1 fruit fly cellular context compared by ENCODE assay signal in the genomic region with DNA sequence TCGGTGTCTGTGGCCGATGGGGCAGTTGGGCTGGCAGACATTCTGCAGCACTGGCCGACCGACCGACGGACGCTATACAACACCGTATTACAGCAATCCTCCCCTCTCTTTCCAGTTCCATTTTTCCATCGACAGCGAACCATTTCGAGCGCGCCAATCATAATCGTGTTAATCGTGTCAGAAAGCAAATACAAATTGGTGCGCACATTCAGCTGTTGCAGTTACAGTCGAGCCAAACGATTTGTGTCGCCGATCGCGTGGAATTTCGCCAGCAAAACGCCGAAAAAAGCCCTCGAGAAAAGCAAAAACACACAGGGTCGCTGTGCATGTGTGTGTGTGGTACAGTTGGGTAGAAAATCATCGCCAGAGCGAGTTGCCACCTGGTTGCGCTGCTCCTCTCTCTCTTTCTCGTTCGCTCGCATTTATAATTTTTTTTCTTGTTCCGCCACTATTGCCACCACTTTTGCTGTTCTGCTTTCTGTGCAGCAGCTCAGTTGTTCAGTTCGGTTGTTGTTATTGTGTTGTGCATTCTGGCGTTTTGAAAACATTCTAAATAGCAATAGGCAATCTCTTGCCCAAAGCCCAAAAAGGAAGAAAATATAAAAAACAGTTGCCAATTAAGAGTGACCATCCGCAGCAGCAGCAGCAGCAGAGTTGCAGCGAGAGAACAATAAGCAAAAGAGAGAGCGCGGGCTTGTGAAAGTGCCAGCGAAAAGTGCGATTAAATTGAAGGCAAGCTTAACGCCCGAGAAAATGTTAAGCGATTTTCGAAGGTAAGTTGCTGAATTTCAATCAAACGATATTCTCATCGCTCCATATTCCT.
TF ChIP-seq lines count a peak whose summit lies in the region.

A gene (plus strand): TSS at position 104 of the 823 bp plus-strand sequence.

TF ChIP-seq in whole organism, embryonic, 481 proteins besides CTCF, POLR2A, EP300 and RAD21 (continued from another document and continues in another):
- TF ChIP-seq CG7271 (tag; optimal IDR thresholded peaks at IDR 0.05; lab: Kevin White, UChicago) (no peak), dati (GFP tag; IDR thresholded peaks at IDR 0.05; lab: Robert Waterston, UW) (no peak), CG43689 (GFP tag; IDR thresholded peaks at IDR 0.05; lab: Robert Waterston, UW) (no peak), CG4617 (GFP tag; optimal IDR thresholded peaks at IDR 0.05; lab: Kevin White, UChicago; ENCODE audit: borderline replicate concordance) (peak; percentile 44), CG13287 (GFP tag; IDR thresholded peaks at IDR 0.05; lab: Robert Waterston, UW; ENCODE audit: partially characterized antibody) (no peak; the same call in 1 of the 2 replicates), lmd (GFP tag; IDR thresholded peaks at IDR 0.05; lab: Robert Waterston, UW) (no peak), Hr39 (optimal IDR thresholded peaks at IDR 0.05; lab: Kevin White, UChicago) (no peak), CG4328 (GFP tag; optimal IDR thresholded peaks at IDR 0.05; lab: Kevin White, UChicago) (peak; percentile 6), nerfin-1 (tag; optimal IDR thresholded peaks at IDR 0.05; lab: Kevin White, UChicago) (no peak), CG17612 (GFP tag; IDR thresholded peaks at IDR 0.05; lab: Robert Waterston, UW) (no peak), grau (tag; optimal IDR thresholded peaks at IDR 0.05; lab: Kevin White, UChicago) (no peak), CG10959 (GFP tag; IDR thresholded peaks at IDR 0.05; lab: Robert Waterston, UW) (no peak), Nf-YB (GFP tag; optimal IDR thresholded peaks at IDR 0.05; lab: Kevin White, UChicago) (peak; percentile 25), Opbp (GFP tag; IDR thresholded peaks at IDR 0.05; lab: Robert Waterston, UW; ENCODE audit: partially characterized antibody) (0 out of 3 replicates have a peak, but pooled peaks have one; percentile 11), peb (GFP tag; IDR thresholded peaks at IDR 0.05; lab: Robert Waterston, UW) (no peak), CG8944 (GFP tag; optimal IDR thresholded peaks at IDR 0.05; lab: Kevin White, UChicago) (peak; percentile 5), slbo (GFP tag; IDR thresholded peaks at IDR 0.05; lab: Robert Waterston, UW) (peak; percentile 64), CG10321 (GFP tag; IDR thresholded peaks at IDR 0.05; lab: Robert Waterston, UW) (no peak), CoRest (tag; optimal IDR thresholded peaks at IDR 0.05; lab: Kevin White, UChicago) (no peak), CG15479 (GFP tag; optimal IDR thresholded peaks at IDR 0.05; lab: Kevin White, UChicago) (peak; percentile 56), CG14965 (GFP tag; optimal IDR thresholded peaks at IDR 0.05; lab: Kevin White, UChicago; ENCODE audit: borderline replicate concordance) (no peak), Sox102F (GFP tag; optimal IDR thresholded peaks at IDR 0.05; lab: Kevin White, UChicago) (no peak), CG11247 (GFP tag; IDR thresholded peaks at IDR 0.05; lab: Robert Waterston, UW) (0 out of 2 replicates have a peak, but pooled peaks have one; percentile 24), pb (GFP tag; optimal IDR thresholded peaks at IDR 0.05; lab: Kevin White, UChicago) (no peak), CG34224 (GFP tag; IDR thresholded peaks at IDR 0.05; lab: Robert Waterston, UW; ENCODE audit: partially characterized antibody) (0 out of 3 replicates have a peak, but pooled peaks have one; percentile 23), Hsf (GFP tag; optimal IDR thresholded peaks at IDR 0.05; lab: Kevin White, UChicago) (no peak), CG17385 (GFP tag; optimal IDR thresholded peaks at IDR 0.05; lab: Kevin White, UChicago) (peak; percentile 15), CG33213 (GFP tag; optimal IDR thresholded peaks at IDR 0.05; lab: Kevin White, UChicago) (no peak), Deaf1 (tag; optimal IDR thresholded peaks at IDR 0.05; lab: Kevin White, UChicago) (no peak), Camta (GFP tag; optimal IDR thresholded peaks at IDR 0.05; lab: Kevin White, UChicago) (no peak), disco-r (GFP tag; optimal IDR thresholded peaks at IDR 0.05; lab: Kevin White, UChicago) (no peak), cg (GFP tag; optimal IDR thresholded peaks at IDR 0.05; lab: Kevin White, UChicago) (peak; percentile 69), HHEX (GFP tag; optimal IDR thresholded peaks at IDR 0.05; lab: Kevin White, UChicago) (no peak), Mad (GFP tag; optimal IDR thresholded peaks at IDR 0.05; lab: Kevin White, UChicago) (no peak), NC2β (GFP tag; optimal IDR thresholded peaks at IDR 0.05; lab: Kevin White, UChicago) (no peak), Lpt (GFP tag; optimal IDR thresholded peaks at IDR 0.05; lab: Kevin White, UChicago) (no peak), Nf-YA (GFP tag; IDR thresholded peaks at IDR 0.05; lab: Robert Waterston, UW) (no peak), CG10979 (tag; optimal IDR thresholded peaks at IDR 0.05; lab: Kevin White, UChicago) (no peak), esg (GFP tag; conservative IDR thresholded peaks at IDR 0.05; lab: Robert Waterston, UW) (no peak), tup (GFP tag; optimal IDR thresholded peaks at IDR 0.05; lab: Kevin White, UChicago) (no peak), CG6791 (GFP tag; IDR thresholded peaks at IDR 0.05; lab: Robert Waterston, UW; ENCODE audit: partially characterized antibody) (no peak), hkb (optimal IDR thresholded peaks at IDR 0.05; lab: Kevin White, UChicago) (no peak), hkb (GFP tag; IDR thresholded peaks at IDR 0.05; lab: Robert Waterston, UW) (no peak), CkIIα-i1 (GFP tag; IDR thresholded peaks at IDR 0.05; lab: Robert Waterston, UW) (no peak), CG13296 (GFP tag; optimal IDR thresholded peaks at IDR 0.05; lab: Kevin White, UChicago) (no peak), C15 (GFP tag; IDR thresholded peaks at IDR 0.05; lab: Robert Waterston, UW) (no peak), run (tag; optimal IDR thresholded peaks at IDR 0.05; lab: Kevin White, UChicago) (no peak), CG3281 (GFP tag; optimal IDR thresholded peaks at IDR 0.05; lab: Kevin White, UChicago) (peak; percentile 17), sug (tag; optimal IDR thresholded peaks at IDR 0.05; lab: Kevin White, UChicago) (peak; percentile 35), mam (GFP tag; optimal IDR thresholded peaks at IDR 0.05; lab: Kevin White, UChicago) (peak; percentile 8), chm (GFP tag; IDR thresholded peaks at IDR 0.05; lab: Robert Waterston, UW) (no peak), Fer3 (tag; optimal IDR thresholded peaks at IDR 0.05; lab: Kevin White, UChicago) (no peak), shn (GFP tag; optimal IDR thresholded peaks at IDR 0.05; lab: Kevin White, UChicago) (no peak), D19B (GFP tag; optimal IDR thresholded peaks at IDR 0.05; lab: Kevin White, UChicago) (no peak), H2.0 (GFP tag; IDR thresholded peaks at IDR 0.05; lab: Robert Waterston, UW) (0 out of 2 replicates have a peak, but pooled peaks have one; percentile 7), CG12236 (GFP tag; optimal IDR thresholded peaks at IDR 0.05; lab: Kevin White, UChicago) (no peak), CG16813 (GFP tag; IDR thresholded peaks at IDR 0.05; lab: Robert Waterston, UW; ENCODE audit: partially characterized antibody) (no peak), fru (optimal IDR thresholded peaks at IDR 0.05; lab: Kevin White, UChicago) (no peak), CG14441 (GFP tag; IDR thresholded peaks at IDR 0.05; lab: Robert Waterston, UW) (no peak), sc (optimal IDR thresholded peaks at IDR 0.05; lab: Kevin White, UChicago) (no peak), sc (GFP tag; optimal IDR thresholded peaks at IDR 0.05; lab: Kevin White, UChicago) (no peak), CG7987 (GFP tag; optimal IDR thresholded peaks at IDR 0.05; lab: Kevin White, UChicago) (no peak), CG18599 (GFP tag; optimal IDR thresholded peaks at IDR 0.05; lab: Kevin White, UChicago) (peak; percentile 55), Usf (GFP tag; optimal IDR thresholded peaks at IDR 0.05; lab: Kevin White, UChicago) (no peak), Bgb (GFP tag; IDR thresholded peaks at IDR 0.05; lab: Robert Waterston, UW; ENCODE audit: partially characterized antibody) (no peak), fd102C (GFP tag; optimal IDR thresholded peaks at IDR 0.05; lab: Kevin White, UChicago) (no peak), CG12155 (GFP tag; optimal IDR thresholded peaks at IDR 0.05; lab: Kevin White, UChicago) (no peak), PHDP (tag; optimal IDR thresholded peaks at IDR 0.05; lab: Kevin White, UChicago) (no peak), Lhr (GFP tag; optimal IDR thresholded peaks at IDR 0.05; lab: Kevin White, UChicago) (no peak), CG9437 (GFP tag; optimal IDR thresholded peaks at IDR 0.05; lab: Kevin White, UChicago) (no peak), luna (GFP tag; optimal IDR thresholded peaks at IDR 0.05; lab: Kevin White, UChicago) (no peak), CG3065 (GFP tag; optimal IDR thresholded peaks at IDR 0.05; lab: Kevin White, UChicago) (no peak), ssp (GFP tag; IDR thresholded peaks at IDR 0.05; lab: Robert Waterston, UW) (peak; percentile 27; the same call in 1 of the 2 replicates), eve (GFP tag; optimal IDR thresholded peaks at IDR 0.05; lab: Kevin White, UChicago) (no peak), CG8281 (tag; optimal IDR thresholded peaks at IDR 0.05; lab: Kevin White, UChicago) (no peak), CG4404 (GFP tag; IDR thresholded peaks at IDR 0.05; lab: Robert Waterston, UW) (no peak), jigr1 (GFP tag; IDR thresholded peaks at IDR 0.05; lab: Robert Waterston, UW) (no peak), Hey (tag; optimal IDR thresholded peaks at IDR 0.05; lab: Kevin White, UChicago) (no peak), tll (GFP tag; optimal IDR thresholded peaks at IDR 0.05; lab: Kevin White, UChicago) (no peak), z (GFP tag; IDR thresholded peaks at IDR 0.05; lab: Robert Waterston, UW) (no peak), HLH54F (GFP tag; optimal IDR thresholded peaks at IDR 0.05; lab: Kevin White, UChicago) (no peak), CG7963 (GFP tag; IDR thresholded peaks at IDR 0.05; lab: Robert Waterston, UW; ENCODE audit: partially characterized antibody) (no peak), schlank (tag; optimal IDR thresholded peaks at IDR 0.05; lab: Kevin White, UChicago) (no peak), CG13624 (GFP tag; optimal IDR thresholded peaks at IDR 0.05; lab: Kevin White, UChicago) (peak; percentile 7), CG2199 (GFP tag; IDR thresholded peaks at IDR 0.05; lab: Robert Waterston, UW) (0 out of 3 replicates have a peak, but pooled peaks have one; percentile 21), Ravus (GFP tag; IDR thresholded peaks at IDR 0.05; lab: Robert Waterston, UW) (no peak), CG9932 (GFP tag; IDR thresholded peaks at IDR 0.05; lab: Robert Waterston, UW) (peak; percentile 68), wor (GFP tag; IDR thresholded peaks at IDR 0.05; lab: Robert Waterston, UW) (no peak), Tbp (GFP tag; optimal IDR thresholded peaks at IDR 0.05; lab: Kevin White, UChicago) (no peak), prd (optimal IDR thresholded peaks at IDR 0.05; lab: Kevin White, UChicago) (no peak), prd (GFP tag; IDR thresholded peaks at IDR 0.05; lab: Robert Waterston, UW) (no peak), mirr (GFP tag; optimal IDR thresholded peaks at IDR 0.05; lab: Kevin White, UChicago) (no peak), CG11723 (GFP tag; optimal IDR thresholded peaks at IDR 0.05; lab: Kevin White, UChicago) (no peak), CG4730 (GFP tag; IDR thresholded peaks at IDR 0.05; lab: Robert Waterston, UW) (no peak), CG16779 (GFP tag; IDR thresholded peaks at IDR 0.05; lab: Robert Waterston, UW) (no peak), CG17802 (tag; optimal IDR thresholded peaks at IDR 0.05; lab: Kevin White, UChicago) (no peak), HmgD (GFP tag; optimal IDR thresholded peaks at IDR 0.05; lab: Kevin White, UChicago) (no peak), croc (GFP tag; conservative IDR thresholded peaks at IDR 0.05; lab: Robert Waterston, UW) (no peak), Taf1 (GFP tag; IDR thresholded peaks at IDR 0.05; lab: Robert Waterston, UW) (no peak), da (GFP tag; optimal IDR thresholded peaks at IDR 0.05; lab: Kevin White, UChicago) (no peak), otp (GFP tag; IDR thresholded peaks at IDR 0.05; lab: Robert Waterston, UW) (no peak), CG15514 (GFP tag; optimal IDR thresholded peaks at IDR 0.05; lab: Kevin White, UChicago) (peak; percentile 74), danr (GFP tag; IDR thresholded peaks at IDR 0.05; lab: Robert Waterston, UW) (no peak), gcm2 (GFP tag; optimal IDR thresholded peaks at IDR 0.05; lab: Kevin White, UChicago) (no peak), CG15073 (GFP tag; optimal IDR thresholded peaks at IDR 0.05; lab: Kevin White, UChicago) (no peak), CG12104 (GFP tag; optimal IDR thresholded peaks at IDR 0.05; lab: Kevin White, UChicago) (no peak), dmrt11E (tag; optimal IDR thresholded peaks at IDR 0.05; lab: Kevin White, UChicago) (no peak), CG17829 (tag; optimal IDR thresholded peaks at IDR 0.05; lab: Kevin White, UChicago) (no peak), ftz-f1 (GFP tag; optimal IDR thresholded peaks at IDR 0.05; lab: Kevin White, UChicago) (no peak), sim (GFP tag; IDR thresholded peaks at IDR 0.05; lab: Robert Waterston, UW) (no peak), chinmo (GFP tag; IDR thresholded peaks at IDR 0.05; lab: Robert Waterston, UW; ENCODE audit: partially characterized antibody) (peak; percentile 49; the same call in 1 of the 4 replicates), Dip3 (GFP tag; optimal IDR thresholded peaks at IDR 0.05; lab: Kevin White, UChicago) (no peak), Ptx1 (GFP tag; IDR thresholded peaks at IDR 0.05; lab: Robert Waterston, UW) (peak; percentile 11; the same call in 1 of the 2 replicates), br (optimal IDR thresholded peaks at IDR 0.05; lab: Kevin White, UChicago) (no peak), ken (GFP tag; IDR thresholded peaks at IDR 0.05; lab: Robert Waterston, UW) (peak; percentile 47; the same call in 1 of the 3 replicates), CG17359 (tag; optimal IDR thresholded peaks at IDR 0.05; lab: Kevin White, UChicago) (no peak), CG3726 (GFP tag; IDR thresholded peaks at IDR 0.05; lab: Robert Waterston, UW) (no peak), CG3407 (GFP tag; optimal IDR thresholded peaks at IDR 0.05; lab: Kevin White, UChicago) (no peak), CG2712 (tag; optimal IDR thresholded peaks at IDR 0.05; lab: Kevin White, UChicago) (no peak), CG10366 (GFP tag; IDR thresholded peaks at IDR 0.05; lab: Robert Waterston, UW) (no peak), CG12744 (GFP tag; optimal IDR thresholded peaks at IDR 0.05; lab: Kevin White, UChicago) (no peak), Hr51 (GFP tag; optimal IDR thresholded peaks at IDR 0.05; lab: Kevin White, UChicago) (no peak), cato (GFP tag; optimal IDR thresholded peaks at IDR 0.05; lab: Kevin White, UChicago; ENCODE audit: borderline replicate concordance) (no peak), pfk (GFP tag; optimal IDR thresholded peaks at IDR 0.05; lab: Kevin White, UChicago) (no peak), row (GFP tag; IDR thresholded peaks at IDR 0.05; lab: Robert Waterston, UW) (no peak)
